Fruit fly (Drosophila melanogaster) whole organism, wandering third instar larva: ENCODE data around the gene CG14694.

Experiments
- Abd-B ChIP-seq: fragments of >200 bp; optimal IDR thresholded peaks from 2 replicates; lab custom pipeline; 2017; ENCODE audit warnings: missing biosample characterization, missing genetic modification characterization
- CG32264 ChIP-seq: fragments of 200-800 bp; sonication (Bioruptor generic); optimal IDR thresholded peaks from 2 replicates; lab custom pipeline; 2016; ENCODE audit warnings: missing biosample characterization, missing genetic modification characterization
- CG9705 ChIP-seq: fragments of 200-800 bp; sonication (Bioruptor generic); optimal IDR thresholded peaks from 2 replicates; lab custom pipeline; 2018; ENCODE audit warnings: missing biosample characterization, mild to moderate bottlenecking, missing genetic modification characterization
- CrebA ChIP-seq: fragments of 200-800 bp; sonication (Bioruptor generic); optimal IDR thresholded peaks from 2 replicates; lab custom pipeline; 2016; ENCODE audit warnings: missing biosample characterization, mild to moderate bottlenecking, missing genetic modification characterization, borderline replicate concordance
- Dfd ChIP-seq: fragments of >200 bp; optimal IDR thresholded peaks from 2 replicates; lab custom pipeline; 2017; ENCODE audit warnings: missing biosample characterization, missing genetic modification characterization
- Dif ChIP-seq: fragments of 200-275, 200-300 bp; sonication (Bioruptor generic); optimal IDR thresholded peaks from 2 replicates; lab custom pipeline; 2018; ENCODE audit warnings: missing biosample characterization, missing genetic modification characterization; ENCODE audit not compliant: partially characterized antibody
- GATAd ChIP-seq: sonication (Bioruptor generic); optimal IDR thresholded peaks from 2 replicates; lab custom pipeline; 2016; ENCODE audit warnings: missing biosample characterization, missing genetic modification characterization
- HLH106 ChIP-seq: fragments of 200-800 bp; optimal IDR thresholded peaks from 3 replicates; lab custom pipeline; 2019; ENCODE audit warnings: missing biosample characterization, mild to moderate bottlenecking, missing genetic modification characterization, moderate library complexity
- Hnf4 ChIP-seq: fragments of 200-800 bp; sonication (Bioruptor generic); optimal IDR thresholded peaks from 2 replicates; lab custom pipeline; 2016; ENCODE audit warnings: missing biosample characterization, mild to moderate bottlenecking, missing genetic modification characterization
- Hr78 ChIP-seq: fragments of >200 bp; optimal IDR thresholded peaks from 2 replicates; lab custom pipeline; 2017; ENCODE audit warnings: missing biosample characterization, missing genetic modification characterization
- Hr83 ChIP-seq: fragments of 200-300 bp; sonication (Bioruptor generic); optimal IDR thresholded peaks from 2 replicates; lab custom pipeline; 2016; ENCODE audit warnings: missing biosample characterization, mild to moderate bottlenecking, missing genetic modification characterization, moderate library complexity; ENCODE audit not compliant: poor library complexity, severe bottlenecking
- Jra ChIP-seq: sonication (Bioruptor generic); optimal IDR thresholded peaks from 2 replicates; lab custom pipeline; 2016; ENCODE audit warnings: missing biosample characterization, missing genetic modification characterization
- Mio ChIP-seq: sonication (Bioruptor generic); optimal IDR thresholded peaks from 2 replicates; lab custom pipeline; 2016; ENCODE audit warnings: missing biosample characterization, missing genetic modification characterization
- Myc ChIP-seq: fragments of >200 bp; optimal IDR thresholded peaks from 2 replicates; lab custom pipeline; 2017
- N ChIP-seq: fragments of >200 bp; optimal IDR thresholded peaks from 2 replicates; lab custom pipeline; 2018; ENCODE audit warnings: missing biosample characterization, missing external identifiers, missing genetic modification characterization
- OdsH ChIP-seq: fragments of 200-800 bp; sonication (Bioruptor generic); optimal IDR thresholded peaks from 2 replicates; lab custom pipeline; 2016; ENCODE audit warnings: missing biosample characterization, mild to moderate bottlenecking, missing genetic modification characterization
- Rel ChIP-seq, 2 experiments: fragments of 200-800 bp; sonication (Bioruptor generic) in 1 of 2; optimal IDR thresholded peaks; 2 replicates in 1 of 2; 3 replicates in 1 of 2; lab custom pipeline; 2016 to 2019; ENCODE audit warnings: mild to moderate bottlenecking in 2 of 2, missing biosample characterization in 2 of 2, missing genetic modification characterization in 2 of 2, moderate library complexity in 1 of 2
- Sp1 ChIP-seq: fragments of 200-800 bp; sonication (Bioruptor generic); optimal IDR thresholded peaks from 3 replicates; lab custom pipeline; 2019; ENCODE audit warnings: missing biosample characterization, mild to moderate bottlenecking, missing genetic modification characterization, moderate library complexity
- Vsx2 ChIP-seq: fragments of 200-300, 225-300 bp; sonication (Bioruptor generic); optimal IDR thresholded peaks from 2 replicates; lab custom pipeline; 2018; ENCODE audit warnings: missing biosample characterization, missing genetic modification characterization; ENCODE audit not compliant: partially characterized antibody
- br ChIP-seq: fragments of 200-800 bp; sonication (Bioruptor generic); optimal IDR thresholded peaks from 2 replicates; lab custom pipeline; 2016; ENCODE audit warnings: missing biosample characterization, missing genetic modification characterization
- brk ChIP-seq: fragments of 200-800 bp; sonication (Bioruptor generic); optimal IDR thresholded peaks from 2 replicates; lab custom pipeline; 2016; ENCODE audit warnings: missing biosample characterization, mild to moderate bottlenecking, missing genetic modification characterization
- dl ChIP-seq, 2 experiments: fragments of 175-275, 200-275 bp in 1 of 2; fragments of 200-275 bp in 1 of 2; sonication (Bioruptor generic); optimal IDR thresholded peaks; lab custom pipeline; 2018; ENCODE audit warnings: mild to moderate bottlenecking in 2 of 2, missing biosample characterization in 2 of 2, missing genetic modification characterization in 2 of 2, moderate library complexity in 2 of 2; ENCODE audit not compliant: partially characterized antibody in 2 of 2, insufficient read depth in 1 of 2
- dmrt93B ChIP-seq: fragments of 200-800 bp; sonication (Bioruptor generic); optimal IDR thresholded peaks from 2 replicates; lab custom pipeline; 2018; ENCODE audit warnings: missing biosample characterization, mild to moderate bottlenecking, missing genetic modification characterization
- dsf ChIP-seq: sonication (Bioruptor generic); optimal IDR thresholded peaks from 2 replicates; lab custom pipeline; 2016; ENCODE audit warnings: missing biosample characterization, missing genetic modification characterization, borderline replicate concordance
- ey ChIP-seq: fragments of 200-800 bp; sonication (Bioruptor generic); optimal IDR thresholded peaks from 2 replicates; lab custom pipeline; 2016; ENCODE audit warnings: missing biosample characterization, missing genetic modification characterization
- foxo ChIP-seq, 2 experiments: fragments of 200-800 bp; sonication (Bioruptor generic); optimal IDR thresholded peaks; 2 replicates in 1 of 2; 3 replicates in 1 of 2; lab custom pipeline; 2016 to 2017; ENCODE audit warnings: missing biosample characterization in 2 of 2, missing genetic modification characterization in 2 of 2
- fru ChIP-seq: fragments of 200-800 bp; sonication (Bioruptor generic); optimal IDR thresholded peaks from 3 replicates; lab custom pipeline; 2016; ENCODE audit warnings: missing biosample characterization, mild to moderate bottlenecking, missing genetic modification characterization
- h ChIP-seq: fragments of 200-800 bp; sonication (Bioruptor generic); optimal IDR thresholded peaks from 3 replicates; lab custom pipeline; 2016; ENCODE audit warnings: missing biosample characterization, mild to moderate bottlenecking, missing genetic modification characterization
- jim ChIP-seq: fragments of 175-275, 200-325 bp; sonication (Bioruptor generic); optimal IDR thresholded peaks from 2 replicates; lab custom pipeline; 2016; ENCODE audit warnings: missing biosample characterization, mild to moderate bottlenecking, missing genetic modification characterization
- lola ChIP-seq: fragments of >200 bp; optimal IDR thresholded peaks from 2 replicates; lab custom pipeline; 2017; ENCODE audit warnings: missing biosample characterization, missing genetic modification characterization
- pan ChIP-seq: fragments of >200 bp; optimal IDR thresholded peaks from 2 replicates; lab custom pipeline; 2017
- psq ChIP-seq: fragments of 200-800 bp; sonication (Bioruptor generic); optimal IDR thresholded peaks from 3 replicates; lab custom pipeline; 2017; ENCODE audit warnings: missing biosample characterization, mild to moderate bottlenecking, missing genetic modification characterization, moderate library complexity
- rgr ChIP-seq: fragments of 200-800 bp; sonication (Bioruptor generic); optimal IDR thresholded peaks from 3 replicates; lab custom pipeline; 2016; ENCODE audit warnings: missing biosample characterization, mild to moderate bottlenecking, missing genetic modification characterization
- sage ChIP-seq: fragments of 200-800 bp; sonication (Bioruptor generic); optimal IDR thresholded peaks from 2 replicates; lab custom pipeline; 2016; ENCODE audit warnings: missing biosample characterization, mild to moderate bottlenecking, missing genetic modification characterization
- sv ChIP-seq: fragments of 200-800 bp; sonication (Bioruptor generic); optimal IDR thresholded peaks from 3 replicates; lab custom pipeline; 2016; ENCODE audit warnings: missing biosample characterization, missing genetic modification characterization
- tai ChIP-seq: sonication (Bioruptor generic); optimal IDR thresholded peaks from 2 replicates; lab custom pipeline; 2016; ENCODE audit warnings: missing biosample characterization, missing genetic modification characterization
- usp ChIP-seq: fragments of >200 bp; optimal IDR thresholded peaks from 2 replicates; lab custom pipeline; 2017; ENCODE audit warnings: missing biosample characterization, missing genetic modification characterization
- woc ChIP-seq: sonication (Bioruptor generic); optimal IDR thresholded peaks from 2 replicates; lab custom pipeline; 2016; ENCODE audit warnings: missing biosample characterization, mild to moderate bottlenecking, missing genetic modification characterization

The CG14694 gene

dm6 chr3R:10888633-10889519 is 29.3 kb upstream of the CG14694 start (continued):
- peak; percentile 60 for TF ChIP-seq psq (GFP tag; lab: Kevin White, UChicago)

dm6 chr3R:10888300-10888632 is 28.7 kb upstream of the CG14694 start:
- TF ChIP-seq dsf (GFP tag; lab: Kevin White, UChicago): no peak
- TF ChIP-seq CrebA (GFP tag; lab: Kevin White, UChicago): no peak
- TF ChIP-seq dmrt93B (GFP tag; lab: Kevin White, UChicago): no peak
- TF ChIP-seq Dif (GFP tag; lab: Kevin White, UChicago): no peak
- no peak for TF ChIP-seq OdsH
- TF ChIP-seq foxo (GFP tag; optimal IDR thresholded peaks at IDR 0.05; lab: Kevin White, UChicago): no peak
- TF ChIP-seq fru (GFP tag; lab: Kevin White, UChicago): no peak

- TF ChIP-seq psq (GFP tag; lab: Kevin White, UChicago): peak; percentile 93
- TF ChIP-seq br: peak; percentile 93
- peak; percentile 78 for TF ChIP-seq sage (GFP tag; lab: Kevin White, UChicago)
- peak; percentile 84 for TF ChIP-seq Jra (GFP tag; lab: Kevin White, UChicago)
- peak; percentile 95 for TF ChIP-seq ey (GFP tag; lab: Kevin White, UChicago)
- TF ChIP-seq rgr (GFP tag; lab: Kevin White, UChicago): peak; percentile 94
- TF ChIP-seq GATAd (GFP tag; lab: Kevin White, UChicago): no peak
- no peak for TF ChIP-seq usp (GFP tag; lab: Kevin White, UChicago)
- TF ChIP-seq HLH106: peak; percentile 84
- peak; percentile 51 for TF ChIP-seq Vsx2 (GFP tag; lab: Kevin White, UChicago)
- no peak for TF ChIP-seq Rel (GFP tag; optimal IDR thresholded peaks at IDR 0.05; lab: Kevin White, UChicago)
- peak; percentile 23 for TF ChIP-seq Rel (tag; optimal IDR thresholded peaks at IDR 0.05; lab: Kevin White, UChicago)
- peak; percentile 96 for TF ChIP-seq OdsH
- peak; percentile 47 to 97 for TF ChIP-seq foxo (GFP tag; optimal IDR thresholded peaks at IDR 0.05; lab: Kevin White, UChicago)
- TF ChIP-seq Myc (lab: Kevin White, UChicago): no peak
- peak; percentile 83 for TF ChIP-seq sv (GFP tag; lab: Kevin White, UChicago)
- peak; percentile 49 for TF ChIP-seq Mio
- TF ChIP-seq CG32264 (GFP tag; lab: Kevin White, UChicago): peak; percentile 71
- TF ChIP-seq Sp1 (GFP tag; lab: Kevin White, UChicago): peak; percentile 94
- no peak for TF ChIP-seq lola (GFP tag; lab: Kevin White, UChicago)
- TF ChIP-seq Abd-B (GFP tag; lab: Kevin White, UChicago): no peak
- TF ChIP-seq jim (GFP tag; lab: Kevin White, UChicago): no peak
- peak; percentile 3 for TF ChIP-seq Hr83 (GFP tag; lab: Kevin White, UChicago)
- TF ChIP-seq pan (lab: Kevin White, UChicago): no peak
- no peak for TF ChIP-seq tai (GFP tag; lab: Kevin White, UChicago)
- TF ChIP-seq dl (GFP tag; optimal IDR thresholded peaks at IDR 0.05; lab: Kevin White, UChicago; ENCODE audit: insufficient read depth in 1 of 2, partially characterized antibody in 2 of 2): peak; percentile 11 to 66
- peak; percentile 96 for TF ChIP-seq h (GFP tag; lab: Kevin White, UChicago)
- no peak for TF ChIP-seq CrebA (GFP tag; lab: Kevin White, UChicago)
- peak; percentile 79 for TF ChIP-seq dmrt93B (GFP tag; lab: Kevin White, UChicago)
- peak; percentile 69 for TF ChIP-seq Dif (GFP tag; lab: Kevin White, UChicago)
- TF ChIP-seq fru (GFP tag; lab: Kevin White, UChicago): peak; percentile 96
- TF ChIP-seq CG9705: peak; percentile 71
- TF ChIP-seq Hnf4 (GFP tag; lab: Kevin White, UChicago): peak; percentile 88
- TF ChIP-seq Hr78 (GFP tag; lab: Kevin White, UChicago): no peak
- TF ChIP-seq Dfd (GFP tag; lab: Kevin White, UChicago): no peak
- TF ChIP-seq brk (GFP tag; lab: Kevin White, UChicago): peak; percentile 90
- TF ChIP-seq N (GFP tag; lab: Kevin White, UChicago): no peak
- TF ChIP-seq woc: peak; percentile 97
- TF ChIP-seq dsf (GFP tag; lab: Kevin White, UChicago): peak; percentile 59
These were observed 27.1 kb upstream of the CG14694 start for dm6 chr3R:10886462-10887315.
